Worm (Caenorhabditis elegans): ENCODE data around the gene let-418.
"Not testable (repeated sequence)": the region's sequence is repeated elsewhere in the genome, so short reads cannot be mapped to it uniquely, and the experiment has no call there.

DNA sequence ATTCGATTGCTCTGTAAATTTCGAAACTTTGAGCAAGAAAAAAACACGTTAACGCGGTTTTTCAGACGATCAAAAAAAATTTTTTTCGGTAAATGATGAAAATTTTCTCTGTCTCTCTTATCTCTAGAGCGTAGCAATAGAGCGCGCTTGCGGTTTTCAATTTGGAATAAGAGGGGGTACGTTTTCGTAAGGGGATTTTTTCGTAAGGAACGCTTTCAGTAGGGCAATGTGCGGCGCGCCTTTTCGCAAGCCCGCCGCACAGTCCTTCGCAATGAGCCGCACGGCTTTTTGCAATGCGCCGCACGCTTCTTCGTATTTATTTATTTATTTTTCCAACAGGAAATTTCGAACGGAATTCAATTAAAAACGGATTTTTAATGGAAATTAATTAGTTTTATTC is 49.7 kb upstream of the let-418 start, which contains the start of gene F44E7.4:
- not testable (repeated sequence) for TF ChIP-seq nhr-237, nhr-12, unc-39, nhr-11, zag-1, elt-3, ceh-16, egl-27, mab-5 (tag; optimal IDR thresholded peaks at IDR 0.05)

Measured in whole organism, L2 larva.